Worm (Caenorhabditis elegans): ENCODE results near the gene Y19D2B.1.

DNA sequence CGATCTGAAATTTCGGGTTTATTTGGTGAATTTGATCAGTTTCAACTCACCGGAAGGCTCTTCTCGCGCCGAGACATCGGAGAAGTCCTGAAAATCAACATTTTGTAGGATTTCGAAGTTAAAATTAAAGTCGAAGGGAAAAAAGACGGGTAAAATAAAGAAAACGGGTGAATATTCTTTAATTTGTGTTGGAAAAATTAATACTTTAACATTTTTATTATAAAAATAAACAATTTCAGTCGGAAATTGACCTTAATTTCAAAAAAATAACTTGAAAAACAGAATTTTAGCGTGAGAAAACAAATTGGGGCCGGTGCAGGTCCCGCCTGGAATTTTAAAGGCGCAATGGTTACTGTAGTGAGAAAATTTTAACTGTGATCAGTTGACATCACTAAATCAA is 30.3 kb upstream of the Y19D2B.1 start, which contains the start of gene nos-1:
- no peak for TF ChIP-seq ets-7 (tag; optimal IDR thresholded peaks at IDR 0.05)
- TF ChIP-seq sea-1 (GFP tag; conservative IDR thresholded peaks at IDR 0.05): no peak

All from whole organism, early embryonic.